Fruit fly (Drosophila melanogaster): Measurements from ENCODE around the gene nebu.

Gene nebu

DNA sequence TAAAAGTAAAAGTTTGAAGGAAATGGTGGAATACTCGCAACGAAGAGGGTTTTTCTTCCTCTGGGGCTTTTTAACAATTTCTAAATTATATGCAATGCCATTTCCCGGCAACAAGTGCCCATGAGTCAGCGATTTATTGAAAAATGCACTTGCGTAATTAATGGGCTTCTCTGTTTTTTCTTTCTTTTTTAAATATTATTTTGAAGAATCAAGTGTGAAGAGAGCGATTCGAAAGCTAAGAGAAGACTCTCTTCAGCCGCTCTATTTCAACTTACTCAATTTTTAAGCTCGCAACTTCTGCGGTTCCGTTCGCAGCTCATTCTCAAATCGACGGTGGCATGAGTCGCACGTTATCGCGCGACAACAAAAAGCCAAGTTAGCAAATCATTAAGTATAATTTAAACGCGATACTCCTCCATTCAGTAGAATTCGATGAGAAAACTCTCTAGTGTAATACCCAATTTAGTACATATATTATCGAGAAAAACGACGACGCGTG, 53.0 kb downstream of the nebu start, which contains the start of gene CG42709:
CG42709 (plus strand) TSS at position 318 of the 499 bp plus-strand sequence.
- TF ChIP-seq CG8478 (optimal IDR thresholded peaks at IDR 0.05) (no peak), CTCF (optimal IDR thresholded peaks at IDR 0.05) (no peak)

DNA sequence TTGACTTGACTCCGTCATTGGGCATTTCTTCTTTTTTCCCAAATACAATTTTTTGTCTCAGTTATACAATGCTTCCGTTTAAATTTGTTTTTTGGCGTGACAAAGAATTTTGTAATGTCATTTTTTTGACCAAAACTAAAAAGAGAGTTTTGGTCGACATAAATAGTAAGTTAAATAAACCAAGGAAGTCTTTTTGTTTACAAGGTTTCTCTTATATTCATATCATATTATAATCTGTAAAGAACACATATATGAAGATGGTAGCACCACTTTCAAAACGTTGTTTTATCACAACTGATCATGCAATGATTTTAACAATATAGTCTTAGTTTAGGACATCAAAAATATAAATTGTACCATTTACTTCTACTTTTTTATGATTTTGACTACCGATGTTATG, 61.9 kb downstream of the nebu start, which contains the start of the genes CG10969 and CG17666:
CG10969 (minus strand) TSS at position 101 of the 400 bp plus-strand sequence.
CG17666 (plus strand) TSS at position 329 of the 400 bp plus-strand sequence.
- TF ChIP-seq CTCF (optimal IDR thresholded peaks at IDR 0.05) (no peak), CG8478 (optimal IDR thresholded peaks at IDR 0.05) (no peak)

DNA sequence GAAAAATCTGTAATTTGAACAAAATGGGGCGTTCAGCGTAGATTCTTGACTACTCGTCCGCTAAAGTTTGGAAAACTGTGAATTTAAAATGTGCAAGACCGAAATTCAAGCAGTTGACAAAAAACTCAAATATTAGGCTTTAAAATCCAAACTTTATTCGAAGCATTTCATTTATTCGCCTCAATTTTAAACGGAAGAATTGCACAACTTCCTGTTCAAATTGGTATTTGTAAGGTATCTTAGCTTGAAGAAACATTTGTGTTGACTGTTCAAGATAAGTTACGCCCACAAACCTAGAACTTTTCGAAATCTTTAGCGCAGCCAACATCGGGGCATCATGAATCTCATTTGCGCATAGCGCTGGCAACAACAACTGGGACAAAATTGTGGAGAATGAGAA, 64.3 kb downstream of the nebu start, which contains the start of gene CG32106:
CG32106 (minus strand) TSS at position 101 of the 400 bp plus-strand sequence.
- no peak for TF ChIP-seq CG8478 (optimal IDR thresholded peaks at IDR 0.05)
- no peak for TF ChIP-seq CTCF (optimal IDR thresholded peaks at IDR 0.05)
